Fruit fly (Drosophila melanogaster): Measurements from ENCODE around the gene emc.
A peak's percentile ranks its signal among the peaks of the same experiment; 100 is the strongest.

emc gene

DNA sequence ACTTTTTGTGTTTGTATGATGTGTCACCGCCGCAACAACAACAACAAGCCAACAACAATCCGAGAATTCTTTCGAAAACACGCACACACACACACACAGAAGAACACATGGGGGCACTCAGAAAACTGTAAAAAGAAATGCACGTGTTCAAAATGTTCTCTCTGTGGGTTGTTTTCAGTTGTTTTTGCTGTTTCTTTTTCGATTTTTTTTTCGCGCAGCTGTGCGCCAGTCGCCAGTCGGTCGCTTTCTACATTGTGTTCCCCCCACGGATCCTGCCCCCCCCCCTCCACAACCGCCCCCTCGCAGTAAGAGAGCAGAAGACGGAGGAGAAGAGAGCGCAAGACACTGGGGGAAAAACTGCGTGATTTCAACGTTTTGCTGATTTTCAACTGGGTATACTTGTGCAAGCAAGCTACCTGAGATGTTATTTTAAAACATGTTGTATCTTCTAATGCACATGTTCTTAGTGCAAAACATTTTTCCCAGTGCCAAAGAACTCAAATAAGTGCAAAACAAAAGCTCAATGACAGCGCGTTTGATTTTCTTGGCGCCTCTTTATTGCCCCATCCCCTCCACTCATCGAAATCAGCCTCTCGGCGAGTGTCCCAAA lies 2.4 kb downstream of the emc start (continued):
- TF ChIP-seq Lim3 (GFP tag; IDR thresholded peaks at IDR 0.05) (no peak), Chrac-16 (GFP tag; optimal IDR thresholded peaks at IDR 0.05) (no peak), Spps (tag; optimal IDR thresholded peaks at IDR 0.05) (no peak), CG14860 (GFP tag; IDR thresholded peaks at IDR 0.05; ENCODE audit: partially characterized antibody) (no peak), Adf1 (GFP tag; IDR thresholded peaks at IDR 0.05) (no peak), repo (GFP tag; optimal IDR thresholded peaks at IDR 0.05) (no peak), CG14710 (tag; optimal IDR thresholded peaks at IDR 0.05) (no peak), Blimp-1 (GFP tag; optimal IDR thresholded peaks at IDR 0.05) (peak; percentile 0), CG12104 (GFP tag; optimal IDR thresholded peaks at IDR 0.05) (no peak), CG2120 (GFP tag; optimal IDR thresholded peaks at IDR 0.05) (peak; percentile 39), Fer2 (tag; optimal IDR thresholded peaks at IDR 0.05) (no peak), Tbp (GFP tag; optimal IDR thresholded peaks at IDR 0.05) (no peak), lov (optimal IDR thresholded peaks at IDR 0.05) (no peak), lov (GFP tag; IDR thresholded peaks at IDR 0.05) (0 out of 3 replicates have a peak, but pooled peaks have one; percentile 10), CG17829 (tag; optimal IDR thresholded peaks at IDR 0.05) (no peak), CG11093 (GFP tag; IDR thresholded peaks at IDR 0.05) (no peak), CG30431 (GFP tag; optimal IDR thresholded peaks at IDR 0.05) (no peak), ase (GFP tag; IDR thresholded peaks at IDR 0.05) (peak; percentile 47; the same call in 2 of the 3 replicates), schlank (tag; optimal IDR thresholded peaks at IDR 0.05) (no peak), Bdp1 (GFP tag; optimal IDR thresholded peaks at IDR 0.05) (no peak), CG11456 (GFP tag; IDR thresholded peaks at IDR 0.05) (peak; percentile 63; the same call in 2 of the 3 replicates), CG5180 (GFP tag; optimal IDR thresholded peaks at IDR 0.05) (no peak), CG16813 (GFP tag; IDR thresholded peaks at IDR 0.05; ENCODE audit: partially characterized antibody) (no peak), Aef1 (GFP tag; IDR thresholded peaks at IDR 0.05) (0 out of 3 replicates have a peak, but pooled peaks have one; percentile 27), gce (GFP tag; IDR thresholded peaks at IDR 0.05) (no peak), CG15269 (tag; optimal IDR thresholded peaks at IDR 0.05) (peak; percentile 49), HHEX (GFP tag; optimal IDR thresholded peaks at IDR 0.05) (peak; percentile 43), CG11696 (GFP tag; IDR thresholded peaks at IDR 0.05) (0 out of 2 replicates have a peak, but pooled peaks have one; percentile 31), CG2202 (tag; optimal IDR thresholded peaks at IDR 0.05) (no peak), corto (GFP tag; optimal IDR thresholded peaks at IDR 0.05) (no peak), chif (GFP tag; optimal IDR thresholded peaks at IDR 0.05) (no peak), tap (tag; optimal IDR thresholded peaks at IDR 0.05) (peak; percentile 17), CG7357 (GFP tag; IDR thresholded peaks at IDR 0.05) (peak; percentile 59; the same call in 1 of the 3 replicates), CG2116 (GFP tag; optimal IDR thresholded peaks at IDR 0.05) (no peak), ind (GFP tag; optimal IDR thresholded peaks at IDR 0.05) (peak; percentile 38), Mes4 (GFP tag; optimal IDR thresholded peaks at IDR 0.05) (no peak), ems (GFP tag; optimal IDR thresholded peaks at IDR 0.05) (no peak), phol (tag; optimal IDR thresholded peaks at IDR 0.05) (peak; percentile 26), Gsc (GFP tag; IDR thresholded peaks at IDR 0.05) (no peak), CG15601 (tag; optimal IDR thresholded peaks at IDR 0.05) (no peak), zf30C (GFP tag; optimal IDR thresholded peaks at IDR 0.05) (peak; percentile 44), tup (GFP tag; optimal IDR thresholded peaks at IDR 0.05) (no peak), NFAT (GFP tag; IDR thresholded peaks at IDR 0.05) (peak; percentile 72), Hsf (GFP tag; optimal IDR thresholded peaks at IDR 0.05) (no peak), CG17328 (GFP tag; IDR thresholded peaks at IDR 0.05) (no peak), bsh (GFP tag; optimal IDR thresholded peaks at IDR 0.05) (peak; percentile 5 to 19), CG10462 (GFP tag; optimal IDR thresholded peaks at IDR 0.05) (no peak), NC2α (GFP tag; optimal IDR thresholded peaks at IDR 0.05) (no peak), yki (optimal IDR thresholded peaks at IDR 0.05) (no peak), CG17385 (GFP tag; optimal IDR thresholded peaks at IDR 0.05) (no peak), grn (GFP tag; optimal IDR thresholded peaks at IDR 0.05) (no peak)
